Worm (Caenorhabditis elegans): ENCODE results near the gene cccp-1.

The cccp-1 gene

DNA sequence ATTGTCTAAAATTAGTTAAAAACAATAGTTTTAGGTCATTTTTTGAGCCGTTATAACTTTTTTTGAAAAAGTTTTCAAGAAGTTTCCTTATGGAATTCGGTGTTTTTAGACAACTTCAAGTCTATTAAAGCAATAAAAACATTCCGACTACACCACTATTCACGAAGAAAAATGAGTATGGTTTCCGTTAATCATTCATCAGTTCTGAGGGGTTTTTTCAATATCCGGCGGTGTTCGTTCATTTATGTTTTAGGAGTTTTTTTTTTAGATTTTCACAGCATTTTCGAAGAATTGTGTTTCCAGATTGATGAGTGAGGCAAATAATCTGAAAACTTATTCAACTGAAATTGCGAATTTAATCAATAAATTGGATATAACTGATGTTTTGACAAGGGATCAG is 38.6 kb upstream of the cccp-1 start, which contains the start of gene Y49E10.27:
Y49E10.27 (plus strand) TSS at position 301 of the 400 bp plus-strand sequence.
- no peak for TF ChIP-seq tab-1 (GFP tag; IDR thresholded peaks at IDR 0.05)
- TF ChIP-seq med-1 (GFP tag; optimal IDR thresholded peaks at IDR 0.05; ENCODE audit: insufficient read depth): no peak
- TF ChIP-seq flt-1 (GFP tag; IDR thresholded peaks at IDR 0.05): no peak
- no peak for TF ChIP-seq T22C8.4 (GFP tag; IDR thresholded peaks at IDR 0.05)
- TF ChIP-seq klf-2 (GFP tag; conservative IDR thresholded peaks at IDR 0.05): no peak
- no peak for TF ChIP-seq ref-1 (GFP tag; conservative IDR thresholded peaks at IDR 0.05)
- TF ChIP-seq ztf-29 (GFP tag; IDR thresholded peaks at IDR 0.05): no peak
- no peak for TF ChIP-seq cog-1 (tag; optimal IDR thresholded peaks at IDR 0.05)
- no peak for TF ChIP-seq ztf-23 (GFP tag; IDR thresholded peaks at IDR 0.05)

DNA sequence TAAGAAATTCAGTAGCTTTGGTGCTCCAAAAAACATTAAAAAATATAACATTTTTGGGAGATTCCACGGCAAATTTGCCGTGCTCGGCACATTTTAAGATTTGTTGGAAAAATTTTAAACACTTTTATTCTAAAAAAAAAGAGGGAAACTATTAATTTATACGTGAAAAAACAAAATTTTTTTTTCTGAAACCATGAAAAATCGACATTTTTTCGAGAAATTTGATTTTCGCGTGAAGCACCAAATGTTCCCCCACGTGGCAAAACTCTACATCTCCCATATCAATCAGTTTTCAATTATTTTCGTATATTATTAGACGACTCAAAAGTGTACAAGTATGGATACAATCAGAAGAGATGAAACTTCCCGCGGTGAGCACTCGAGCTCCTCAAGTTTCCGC is 36.5 kb upstream of the cccp-1 start, which contains the start of gene fbxa-218:
fbxa-218 (plus strand) TSS at position 301 of the 400 bp plus-strand sequence.
- TF ChIP-seq ztf-23 (GFP tag; IDR thresholded peaks at IDR 0.05) (no peak), med-1 (GFP tag; optimal IDR thresholded peaks at IDR 0.05; ENCODE audit: insufficient read depth) (no peak), ztf-29 (GFP tag; IDR thresholded peaks at IDR 0.05) (no peak), cog-1 (tag; optimal IDR thresholded peaks at IDR 0.05) (no peak), flt-1 (GFP tag; IDR thresholded peaks at IDR 0.05) (no peak), klf-2 (GFP tag; conservative IDR thresholded peaks at IDR 0.05) (no peak), tab-1 (GFP tag; IDR thresholded peaks at IDR 0.05) (no peak), T22C8.4 (GFP tag; IDR thresholded peaks at IDR 0.05) (no peak), ref-1 (GFP tag; conservative IDR thresholded peaks at IDR 0.05) (no peak)

DNA sequence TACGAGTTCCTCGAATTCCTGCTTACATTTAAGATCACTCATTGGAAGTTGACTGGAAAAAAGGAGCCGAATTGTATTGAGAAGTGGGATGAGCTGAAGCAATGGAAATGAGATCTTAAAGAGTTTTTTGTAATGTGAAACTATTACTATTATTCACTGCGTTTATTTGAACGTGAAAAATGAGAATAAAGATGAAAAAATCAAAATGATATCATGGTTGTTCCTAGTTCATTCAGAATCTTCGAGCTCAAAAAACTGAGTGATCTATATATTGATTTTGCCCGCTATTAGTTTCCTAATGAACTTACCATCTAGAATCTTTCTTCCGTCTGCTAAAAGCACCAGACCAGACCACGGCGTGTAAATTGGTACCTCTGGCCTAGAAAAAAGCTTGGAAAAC is 35.7 kb upstream of the cccp-1 start:
- TF ChIP-seq ref-1 (GFP tag; conservative IDR thresholded peaks at IDR 0.05) (no peak), cog-1 (tag; optimal IDR thresholded peaks at IDR 0.05) (no peak), T22C8.4 (GFP tag; IDR thresholded peaks at IDR 0.05) (no peak), tab-1 (GFP tag; IDR thresholded peaks at IDR 0.05) (no peak), klf-2 (GFP tag; conservative IDR thresholded peaks at IDR 0.05) (no peak), ztf-23 (GFP tag; IDR thresholded peaks at IDR 0.05) (no peak)

DNA sequence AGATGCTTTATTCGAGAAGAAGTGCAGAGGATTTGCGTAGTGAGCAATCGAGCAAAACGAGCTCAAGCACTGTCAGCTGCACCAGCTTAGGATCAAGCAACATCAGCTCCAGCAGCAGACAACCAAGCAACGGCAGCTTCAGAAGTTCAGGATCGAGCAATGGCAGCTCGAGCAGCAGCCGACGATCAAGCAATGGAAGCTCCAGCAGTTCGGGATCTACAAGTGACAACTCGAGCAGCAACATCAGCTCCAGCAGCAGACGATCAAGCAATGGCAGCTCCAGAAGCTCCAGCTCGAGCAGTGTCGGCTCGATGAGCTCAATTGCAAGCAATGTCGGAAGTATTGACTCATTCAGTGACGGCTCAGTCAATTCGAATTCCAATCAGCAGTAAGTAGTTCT is 33.6 kb upstream of the cccp-1 start:
- TF ChIP-seq flt-1 (GFP tag; IDR thresholded peaks at IDR 0.05): no peak
- TF ChIP-seq ztf-23 (GFP tag; IDR thresholded peaks at IDR 0.05): no peak
- TF ChIP-seq klf-2 (GFP tag; conservative IDR thresholded peaks at IDR 0.05): no peak
- no peak for TF ChIP-seq med-1 (GFP tag; optimal IDR thresholded peaks at IDR 0.05; ENCODE audit: insufficient read depth)
- no peak for TF ChIP-seq cog-1 (tag; optimal IDR thresholded peaks at IDR 0.05)
- TF ChIP-seq ztf-29 (GFP tag; IDR thresholded peaks at IDR 0.05): no peak
- TF ChIP-seq ref-1 (GFP tag; conservative IDR thresholded peaks at IDR 0.05): no peak
- no peak for TF ChIP-seq T22C8.4 (GFP tag; IDR thresholded peaks at IDR 0.05)
- no peak for TF ChIP-seq tab-1 (GFP tag; IDR thresholded peaks at IDR 0.05)

DNA sequence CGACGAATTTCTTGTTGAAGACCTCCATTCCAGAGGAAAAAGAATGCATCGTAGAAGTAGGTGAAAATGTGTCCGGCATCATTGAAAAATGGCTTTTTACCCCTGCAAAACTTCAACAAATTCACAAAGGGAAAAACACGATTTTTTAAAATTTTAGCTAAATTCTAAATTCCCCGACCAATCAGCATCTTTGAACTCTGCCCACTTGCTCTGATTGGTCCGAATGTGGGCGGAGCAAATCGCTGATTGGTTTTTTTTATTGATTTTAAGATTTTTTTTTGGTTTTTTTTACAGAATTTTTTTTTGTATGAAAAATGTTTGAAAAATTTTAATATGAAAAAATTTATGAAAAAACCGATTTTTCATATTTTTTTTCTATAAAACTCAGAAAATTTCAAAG is 28.8 kb upstream of the cccp-1 start:
- TF ChIP-seq klf-2 (GFP tag; conservative IDR thresholded peaks at IDR 0.05) (0 out of 2 replicates have a peak, but pooled peaks have one; percentile 7), ztf-29 (GFP tag; IDR thresholded peaks at IDR 0.05) (no peak)

DNA sequence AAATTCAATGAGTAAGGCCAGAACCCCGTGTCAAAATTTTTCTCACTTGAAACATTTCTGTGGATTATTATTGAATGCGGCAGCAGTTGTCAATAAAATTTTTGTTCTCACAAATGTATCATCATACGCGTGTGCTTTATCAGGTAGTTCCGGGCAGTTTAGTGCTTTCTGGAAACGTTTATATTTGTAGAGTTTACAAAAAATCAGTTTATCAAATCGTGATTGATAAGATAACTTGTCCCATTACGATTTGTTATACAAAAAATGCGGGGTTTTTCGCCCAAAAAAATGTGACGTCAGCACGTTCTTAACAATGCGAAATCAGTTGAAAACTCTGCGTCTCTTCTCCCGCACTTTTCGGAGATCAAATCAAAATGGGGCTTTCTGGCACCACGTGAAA is 27.4 kb upstream of the cccp-1 start:
- TF ChIP-seq ztf-29 (GFP tag; IDR thresholded peaks at IDR 0.05) (no peak), T22C8.4 (GFP tag; IDR thresholded peaks at IDR 0.05) (no peak), flt-1 (GFP tag; IDR thresholded peaks at IDR 0.05) (no peak), ztf-23 (GFP tag; IDR thresholded peaks at IDR 0.05) (no peak), ref-1 (GFP tag; conservative IDR thresholded peaks at IDR 0.05) (no peak), med-1 (GFP tag; optimal IDR thresholded peaks at IDR 0.05; ENCODE audit: insufficient read depth) (no peak), klf-2 (GFP tag; conservative IDR thresholded peaks at IDR 0.05) (no peak), tab-1 (GFP tag; IDR thresholded peaks at IDR 0.05) (no peak), cog-1 (tag; optimal IDR thresholded peaks at IDR 0.05) (no peak)

DNA sequence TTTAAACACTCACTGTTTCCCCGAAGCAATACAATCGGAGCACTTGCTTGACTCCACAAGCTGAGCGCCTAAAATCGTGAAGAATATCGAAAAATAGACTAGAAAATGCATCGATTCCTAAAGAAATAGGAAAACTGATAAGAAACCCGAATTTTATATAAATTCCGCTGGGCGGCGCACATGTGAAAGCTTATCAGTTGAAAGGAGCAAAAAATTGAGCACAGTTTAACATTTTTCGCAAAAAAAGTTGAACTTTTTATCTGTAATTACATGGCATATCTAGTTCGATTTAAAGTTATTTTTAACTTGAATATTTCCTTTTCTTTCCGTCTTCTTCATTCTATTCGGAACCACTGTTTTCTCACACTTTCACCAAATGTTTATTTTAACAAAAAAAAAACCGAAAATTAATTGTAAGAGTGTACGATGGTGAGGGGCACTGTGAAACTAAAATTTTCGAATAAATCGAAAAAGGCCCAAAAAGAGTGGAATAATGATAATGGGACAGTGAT is 26.6 kb upstream of the cccp-1 start, which contains the start of gene Y49E10.18:
Y49E10.18 (minus strand) TSS at position 116 of the 512 bp plus-strand sequence.
- TF ChIP-seq tab-1 (GFP tag; IDR thresholded peaks at IDR 0.05) (no peak), ref-1 (GFP tag; conservative IDR thresholded peaks at IDR 0.05) (no peak), T22C8.4 (GFP tag; IDR thresholded peaks at IDR 0.05) (no peak), klf-2 (GFP tag; conservative IDR thresholded peaks at IDR 0.05) (no peak), ztf-29 (GFP tag; IDR thresholded peaks at IDR 0.05) (no peak), flt-1 (GFP tag; IDR thresholded peaks at IDR 0.05) (no peak), med-1 (GFP tag; optimal IDR thresholded peaks at IDR 0.05; ENCODE audit: insufficient read depth) (no peak), ztf-23 (GFP tag; IDR thresholded peaks at IDR 0.05) (no peak), cog-1 (tag; optimal IDR thresholded peaks at IDR 0.05) (no peak)

DNA sequence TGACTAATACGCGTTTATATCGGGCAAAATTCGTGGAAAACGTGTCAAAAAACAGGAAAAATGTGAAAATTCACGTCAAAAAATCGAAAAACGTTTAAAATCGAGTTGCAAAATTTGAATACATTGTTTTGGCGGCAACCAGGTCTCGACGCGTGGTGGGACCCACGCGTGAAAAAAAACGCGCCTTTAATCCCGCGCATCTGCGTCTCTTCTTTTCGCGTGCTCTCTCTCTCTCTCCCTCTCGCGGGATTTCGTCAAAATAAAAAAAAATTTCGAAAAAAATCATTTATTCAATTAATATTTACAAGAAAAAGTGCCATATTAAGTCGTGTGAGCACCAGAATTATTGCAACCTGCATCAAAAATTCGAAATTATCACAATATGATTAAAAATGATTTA is 19.4 kb upstream of the cccp-1 start, which contains the start of gene ani-1:
ani-1 (minus strand) TSS at position 61 of the 400 bp plus-strand sequence.
- TF ChIP-seq ref-1 (GFP tag; conservative IDR thresholded peaks at IDR 0.05) (no peak), med-1 (GFP tag; optimal IDR thresholded peaks at IDR 0.05; ENCODE audit: insufficient read depth) (no peak), cog-1 (tag; optimal IDR thresholded peaks at IDR 0.05) (no peak), T22C8.4 (GFP tag; IDR thresholded peaks at IDR 0.05) (no peak), flt-1 (GFP tag; IDR thresholded peaks at IDR 0.05) (no peak), ztf-23 (GFP tag; IDR thresholded peaks at IDR 0.05) (no peak), tab-1 (GFP tag; IDR thresholded peaks at IDR 0.05) (no peak), klf-2 (GFP tag; conservative IDR thresholded peaks at IDR 0.05) (no peak), ztf-29 (GFP tag; IDR thresholded peaks at IDR 0.05) (no peak)

DNA sequence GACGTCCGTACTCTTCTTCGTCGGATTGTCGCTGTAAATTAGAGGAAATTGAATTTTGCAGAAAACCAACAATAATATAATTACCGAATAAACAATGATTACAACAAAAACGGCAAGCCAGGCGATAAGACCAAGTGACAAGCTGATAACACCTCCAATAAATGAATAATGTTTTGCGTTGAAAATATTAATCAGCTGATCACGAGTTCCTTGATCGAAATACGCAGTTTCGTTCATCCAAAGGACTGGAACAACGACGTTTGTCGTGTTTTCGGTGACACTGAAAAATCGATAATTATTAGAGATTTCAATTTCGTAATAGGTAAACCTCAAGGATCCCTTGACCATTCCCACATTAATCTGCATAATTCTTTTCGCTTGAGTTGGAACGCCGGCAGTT is 18.9 kb upstream of the cccp-1 start:
- TF ChIP-seq flt-1 (GFP tag; IDR thresholded peaks at IDR 0.05) (no peak), T22C8.4 (GFP tag; IDR thresholded peaks at IDR 0.05) (0 out of 2 replicates have a peak, but pooled peaks have one; percentile 41)

DNA sequence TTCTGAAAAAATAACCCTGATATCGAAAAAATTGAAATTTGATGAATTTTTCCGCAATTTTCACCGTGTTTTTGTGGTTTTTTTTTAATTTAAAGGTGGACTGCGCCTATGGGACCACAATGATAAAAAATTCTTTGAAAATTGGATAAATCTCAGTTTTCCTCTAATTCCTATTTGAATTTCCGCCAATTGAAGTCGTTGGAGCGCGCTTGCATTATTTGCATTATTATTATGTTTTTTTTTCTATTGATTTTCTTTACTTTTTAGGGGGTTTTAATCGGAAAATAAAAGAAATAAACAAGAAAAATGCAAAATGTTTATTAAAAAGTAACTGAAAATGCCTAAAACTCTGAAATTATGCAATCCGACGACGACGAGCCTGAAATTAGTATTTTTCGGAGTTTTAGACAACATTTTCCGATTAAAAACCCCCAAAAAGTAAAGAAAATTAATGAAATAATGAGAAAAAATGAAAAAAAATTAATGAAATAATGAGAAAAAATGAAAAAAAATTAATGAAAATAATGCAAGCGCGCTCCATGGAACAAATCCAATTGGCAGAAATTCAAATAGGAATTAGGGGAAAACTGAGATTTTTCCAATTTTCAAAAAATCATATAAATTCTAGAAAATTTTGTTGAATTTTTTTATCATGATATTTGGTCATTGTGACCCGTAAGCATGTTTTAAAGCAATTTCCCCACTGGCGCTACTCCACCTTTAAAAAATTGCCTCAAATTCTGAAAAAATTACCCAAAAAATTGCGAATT is 16.8 kb upstream of the cccp-1 start:
- TF ChIP-seq tab-1 (GFP tag; IDR thresholded peaks at IDR 0.05) (no peak), ztf-29 (GFP tag; IDR thresholded peaks at IDR 0.05) (no peak), T22C8.4 (GFP tag; IDR thresholded peaks at IDR 0.05) (no peak), flt-1 (GFP tag; IDR thresholded peaks at IDR 0.05) (no peak), med-1 (GFP tag; optimal IDR thresholded peaks at IDR 0.05; ENCODE audit: insufficient read depth) (no peak)

Data from whole organism, midembryonic.